Fruit fly (Drosophila melanogaster): ENCODE data around the gene Cox11.

- TF ChIP-seq Hr38 (GFP tag; optimal IDR thresholded peaks at IDR 0.05) (no peak), Sox102F (GFP tag; optimal IDR thresholded peaks at IDR 0.05) (peak; percentile 30), fd59A (GFP tag; optimal IDR thresholded peaks at IDR 0.05) (peak; percentile 54), Gug (GFP tag; IDR thresholded peaks at IDR 0.05) (peak; percentile 56; the same call in 1 of the 2 replicates), ss (GFP tag; optimal IDR thresholded peaks at IDR 0.05) (peak; percentile 66 to 67)
Observed at dm6 chr2L:5491220-5491619, 35.5 kb upstream of the Cox11 start.
